Worm (Caenorhabditis elegans) whole organism, mixed stage, embryonic: Measurements from ENCODE around the gene clec-122.

Source experiments
- M03D4.4 ChIP-seq: sonication (generic microtip); optimal IDR thresholded peaks from 2 replicates; lab custom pipeline; 2017; ENCODE audit warnings: mild to moderate bottlenecking, missing genetic modification characterization, missing compliant biosample characterization
- blmp-1 ChIP-seq: fragments of 150-350 bp; optimal IDR thresholded peaks from 2 replicates; lab custom pipeline; 2014; ENCODE audit warnings: missing biosample characterization, missing genetic modification characterization
- ceh-39 ChIP-seq: fragments of 150-350 bp; optimal IDR thresholded peaks from 2 replicates; lab custom pipeline; 2014; ENCODE audit warnings: missing biosample characterization, missing genetic modification characterization
- ceh-43 ChIP-seq: fragments of 200-800 bp; sonication (Bioruptor generic); optimal IDR thresholded peaks from 2 replicates; lab custom pipeline; 2018; ENCODE audit warnings: mild to moderate bottlenecking, missing genetic modification characterization, moderate library complexity, missing compliant biosample characterization
- ceh-83 ChIP-seq: fragments of 200-800 bp; sonication (Bioruptor generic); optimal IDR thresholded peaks from 2 replicates; lab custom pipeline; 2018; ENCODE audit warnings: mild to moderate bottlenecking, missing genetic modification characterization, missing compliant biosample characterization
- ces-1 ChIP-seq: fragments of 150-350 bp; optimal IDR thresholded peaks from 2 replicates; lab custom pipeline; 2014; ENCODE audit warnings: missing biosample characterization, missing genetic modification reagents, missing genetic modification characterization
- drap-1 ChIP-seq: fragments of 200-800 bp; sonication (Bioruptor generic); optimal IDR thresholded peaks from 3 replicates; lab custom pipeline; 2018; ENCODE audit warnings: mild to moderate bottlenecking, missing genetic modification characterization, missing compliant biosample characterization
- elt-1 ChIP-seq: sonication (generic microtip); optimal IDR thresholded peaks from 2 replicates; lab custom pipeline; 2017; ENCODE audit warnings: missing genetic modification characterization, mild to moderate bottlenecking, missing compliant biosample characterization, antibody characterized with exemption, moderate library complexity, borderline replicate concordance; ENCODE audit not compliant: insufficient read depth
- elt-3 ChIP-seq: fragments of 150-350 bp; optimal IDR thresholded peaks from 2 replicates; lab custom pipeline; 2014; ENCODE audit warnings: missing biosample characterization, missing genetic modification characterization
- flh-1 ChIP-seq: fragments of 200-800 bp; sonication (Bioruptor generic); optimal IDR thresholded peaks from 2 replicates; lab custom pipeline; 2018; ENCODE audit warnings: mild to moderate bottlenecking, missing genetic modification characterization, moderate library complexity, missing compliant biosample characterization
- ham-2 ChIP-seq: fragments of 200-800 bp; sonication (Bioruptor generic); optimal IDR thresholded peaks from 2 replicates; lab custom pipeline; 2018; ENCODE audit warnings: mild to moderate bottlenecking, missing genetic modification characterization, missing compliant biosample characterization
- hlh-1 ChIP-seq: fragments of 150-350 bp; optimal IDR thresholded peaks from 2 replicates; lab custom pipeline; 2014; ENCODE audit warnings: missing biosample characterization, missing genetic modification reagents, missing genetic modification characterization
- lin-13 ChIP-seq: fragments of 150-350 bp; optimal IDR thresholded peaks from 2 replicates; lab custom pipeline; 2014; ENCODE audit warnings: missing biosample characterization, missing genetic modification characterization
- lin-32 ChIP-seq: fragments of 200-800 bp; sonication (Bioruptor generic); optimal IDR thresholded peaks from 2 replicates; lab custom pipeline; 2018; ENCODE audit warnings: mild to moderate bottlenecking, missing genetic modification characterization, missing compliant biosample characterization
- lsy-2 ChIP-seq: fragments of 150-350 bp; optimal IDR thresholded peaks from 2 replicates; lab custom pipeline; 2014; ENCODE audit warnings: missing biosample characterization, missing genetic modification characterization
- mab-5 ChIP-seq: fragments of 150-350 bp; optimal IDR thresholded peaks from 2 replicates; lab custom pipeline; 2014; ENCODE audit warnings: missing biosample characterization, missing genetic modification characterization
- mep-1 ChIP-seq: fragments of 150-350 bp; optimal IDR thresholded peaks from 2 replicates; lab custom pipeline; 2017; ENCODE audit warnings: missing biosample characterization, missing genetic modification reagents, missing genetic modification characterization, inconsistent platforms
- mls-2 ChIP-seq: sonication (generic microtip); optimal IDR thresholded peaks from 2 replicates; lab custom pipeline; 2016; ENCODE audit warnings: mild to moderate bottlenecking, missing genetic modification characterization, moderate library complexity, missing compliant biosample characterization
- nhr-12 ChIP-seq: fragments of 150-350 bp; optimal IDR thresholded peaks from 2 replicates; lab custom pipeline; 2014; ENCODE audit warnings: missing biosample characterization, missing genetic modification characterization
- nhr-2 ChIP-seq: fragments of 150-350 bp; optimal IDR thresholded peaks from 2 replicates; lab custom pipeline; 2014; ENCODE audit warnings: missing biosample characterization, missing genetic modification characterization
- nhr-237 ChIP-seq: fragments of 150-350 bp; optimal IDR thresholded peaks from 2 replicates; lab custom pipeline; 2014; ENCODE audit warnings: missing biosample characterization, missing genetic modification characterization
- nhr-28 ChIP-seq: fragments of 150-350 bp; optimal IDR thresholded peaks from 2 replicates; lab custom pipeline; 2014; ENCODE audit warnings: missing biosample characterization, missing genetic modification characterization
- nhr-76 ChIP-seq: sonication (generic microtip); optimal IDR thresholded peaks from 2 replicates; lab custom pipeline; 2017; ENCODE audit warnings: missing biosample characterization, missing genetic modification characterization
- pha-4 ChIP-seq: fragments of 150-350 bp; optimal IDR thresholded peaks from 2 replicates; lab custom pipeline; 2018; ENCODE audit warnings: missing biosample characterization, missing genetic modification reagents, missing genetic modification characterization
- sem-2 ChIP-seq: fragments of 200-800 bp; sonication (Bioruptor generic); optimal IDR thresholded peaks from 2 replicates; lab custom pipeline; 2018; ENCODE audit warnings: mild to moderate bottlenecking, missing genetic modification characterization, missing compliant biosample characterization
- snpc-4 ChIP-seq: fragments of 150-350 bp; optimal IDR thresholded peaks from 2 replicates; lab custom pipeline; 2014; ENCODE audit warnings: missing biosample characterization, missing genetic modification characterization
- sptf-1 ChIP-seq: sonication (generic microtip); optimal IDR thresholded peaks from 2 replicates; lab custom pipeline; 2017; ENCODE audit warnings: mild to moderate bottlenecking, missing genetic modification characterization, moderate library complexity, missing compliant biosample characterization
- tbx-8 ChIP-seq: fragments of 200-800 bp; sonication (Bioruptor generic); optimal IDR thresholded peaks from 2 replicates; lab custom pipeline; 2018; ENCODE audit warnings: mild to moderate bottlenecking, missing genetic modification characterization, moderate library complexity, missing compliant biosample characterization
- unc-120 ChIP-seq: sonication (generic microtip); optimal IDR thresholded peaks from 2 replicates; lab custom pipeline; 2017; ENCODE audit warnings: missing genetic modification characterization, missing compliant biosample characterization; ENCODE audit not compliant: poor library complexity, severe bottlenecking
- unc-62 ChIP-seq: fragments of 150-350 bp; optimal IDR thresholded peaks from 2 replicates; lab custom pipeline; 2014; ENCODE audit warnings: missing biosample characterization, missing genetic modification reagents, missing genetic modification characterization
- zip-8 ChIP-seq: fragments of 150-350 bp; optimal IDR thresholded peaks from 2 replicates; lab custom pipeline; 2014; ENCODE audit warnings: missing biosample characterization, missing genetic modification characterization
- ztf-11 ChIP-seq: fragments of 150-350 bp; optimal IDR thresholded peaks from 2 replicates; lab custom pipeline; 2014; ENCODE audit warnings: missing biosample characterization, missing genetic modification characterization

clec-122 gene

ce11 chrII:3105765-3106164, at the start of gene clec-122:
Gene clec-122, plus strand, starts transcription at chrII:3106065.
- TF ChIP-seq mls-2 (tag; lab: Kevin White, UChicago), result no peak
- TF ChIP-seq ztf-11 (tag; lab: Kevin White, UChicago), result no peak
- no peak for TF ChIP-seq pha-4 (tag; lab: Kevin White, UChicago)
- TF ChIP-seq snpc-4 (tag; lab: Kevin White, UChicago), result no peak
- TF ChIP-seq ceh-43 (GFP tag; lab: Kevin White, UChicago), result no peak
- no peak for TF ChIP-seq nhr-237 (tag; lab: Kevin White, UChicago)
- TF ChIP-seq lin-13 (tag; lab: Kevin White, UChicago), result no peak
- TF ChIP-seq tbx-8 (GFP tag; lab: Kevin White, UChicago), result no peak
- TF ChIP-seq unc-120, result no peak
- TF ChIP-seq elt-1 (tag; lab: Kevin White, UChicago), result no peak
- TF ChIP-seq sptf-1 (tag; lab: Kevin White, UChicago), result no peak
- no peak for TF ChIP-seq hlh-1

ce11 chrII:3056266-3056872, 49.5 kb upstream of the clec-122 start, which contains the start of gene lin-8:
Gene lin-8, plus strand, starts transcription at chrII:3056822.
- TF ChIP-seq lsy-2 (tag; lab: Kevin White, UChicago), result no peak
- TF ChIP-seq lin-32 (GFP tag; lab: Kevin White, UChicago), result no peak
- TF ChIP-seq mls-2 (tag; lab: Kevin White, UChicago), result no peak
- TF ChIP-seq nhr-2 (tag; lab: Kevin White, UChicago), result no peak
- no peak for TF ChIP-seq flh-1 (GFP tag; lab: Kevin White, UChicago)
- TF ChIP-seq nhr-12, result no peak

ce11 chrII:3060782-3061181, 45.1 kb upstream of the clec-122 start, which contains the start of gene Y25C1A.6:
Gene Y25C1A.6, plus strand, starts transcription at chrII:3061082.
- TF ChIP-seq ztf-11 (tag; lab: Kevin White, UChicago) (no peak), tbx-8 (GFP tag; lab: Kevin White, UChicago) (no peak), unc-62 (no peak), sptf-1 (tag; lab: Kevin White, UChicago) (no peak), lsy-2 (tag; lab: Kevin White, UChicago) (no peak), M03D4.4 (tag; lab: Kevin White, UChicago) (no peak), elt-3 (tag; lab: Kevin White, UChicago) (no peak), nhr-12 (no peak), nhr-237 (tag; lab: Kevin White, UChicago) (no peak), snpc-4 (tag; lab: Kevin White, UChicago) (no peak)

- TF ChIP-seq tbx-8 (GFP tag; lab: Kevin White, UChicago) (no peak), pha-4 (tag; lab: Kevin White, UChicago) (no peak), ceh-39 (tag; lab: Kevin White, UChicago) (no peak), lin-13 (tag; lab: Kevin White, UChicago) (no peak), snpc-4 (tag; lab: Kevin White, UChicago) (no peak), M03D4.4 (tag; lab: Kevin White, UChicago) (no peak), unc-120 (no peak), mep-1 (tag; lab: Kevin White, UChicago) (no peak), lsy-2 (tag; lab: Kevin White, UChicago) (no peak), elt-3 (tag; lab: Kevin White, UChicago) (no peak), unc-62 (no peak), blmp-1 (tag; lab: Kevin White, UChicago) (no peak), nhr-12 (no peak), nhr-28 (tag; lab: Kevin White, UChicago) (no peak), ham-2 (no peak), sem-2 (no peak)
These were observed 44.3 kb upstream of the clec-122 start for ce11 chrII:3061605-3062004.

- no peak for TF ChIP-seq flh-1 (GFP tag; lab: Kevin White, UChicago)
- no peak for TF ChIP-seq pha-4 (tag; lab: Kevin White, UChicago)
These were observed 43.6 kb upstream of the clec-122 start for ce11 chrII:3062222-3062621.

ce11 chrII:3062876-3063275, 43.0 kb upstream of the clec-122 start:
- TF ChIP-seq lsy-2 (tag; lab: Kevin White, UChicago), result no peak
- TF ChIP-seq unc-62, result no peak
- TF ChIP-seq zip-8 (tag; lab: Kevin White, UChicago), result no peak
- TF ChIP-seq nhr-76 (tag; lab: Kevin White, UChicago), result no peak
- no peak for TF ChIP-seq sem-2
- no peak for TF ChIP-seq nhr-2 (tag; lab: Kevin White, UChicago)
- TF ChIP-seq ces-1, result no peak
- TF ChIP-seq ham-2, result no peak
- TF ChIP-seq drap-1, result no peak
- no peak for TF ChIP-seq mep-1 (tag; lab: Kevin White, UChicago)
- no peak for TF ChIP-seq ztf-11 (tag; lab: Kevin White, UChicago)
- TF ChIP-seq nhr-28 (tag; lab: Kevin White, UChicago), result no peak
- no peak for TF ChIP-seq mab-5
- TF ChIP-seq ceh-83, result no peak
